Worm (Caenorhabditis elegans): ENCODE results near the gene sprr-2.

sprr-2 gene

DNA sequence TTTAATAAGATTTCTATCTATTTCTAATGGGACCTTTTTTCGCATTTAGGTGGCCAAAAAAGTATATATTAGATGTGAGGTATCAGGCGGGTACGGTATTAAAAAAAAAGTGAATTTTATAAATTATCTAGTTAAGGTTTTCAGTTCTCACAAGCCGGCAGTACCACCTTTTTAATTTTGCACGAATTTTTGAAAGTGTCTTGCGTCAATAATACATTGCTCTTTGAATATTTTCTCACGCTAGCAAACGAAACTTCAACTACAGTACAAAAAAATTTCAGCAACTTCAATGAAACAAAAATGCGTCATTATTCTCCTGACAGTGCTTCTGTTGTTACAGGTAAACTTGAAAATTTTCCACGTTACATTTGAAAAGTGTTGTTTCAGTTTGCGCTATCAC, 13.7 kb downstream of the sprr-2 start, which contains the start of gene F42D1.4:
F42D1.4 (plus strand) TSS at position 301 of the 400 bp plus-strand sequence.
- TF ChIP-seq unc-62 (GFP tag; optimal IDR thresholded peaks at IDR 0.05): no peak

ce11 chrX:14808796-14809195, 15.6 kb downstream of the sprr-2 start:
- TF ChIP-seq unc-62 (GFP tag; optimal IDR thresholded peaks at IDR 0.05): no peak

DNA sequence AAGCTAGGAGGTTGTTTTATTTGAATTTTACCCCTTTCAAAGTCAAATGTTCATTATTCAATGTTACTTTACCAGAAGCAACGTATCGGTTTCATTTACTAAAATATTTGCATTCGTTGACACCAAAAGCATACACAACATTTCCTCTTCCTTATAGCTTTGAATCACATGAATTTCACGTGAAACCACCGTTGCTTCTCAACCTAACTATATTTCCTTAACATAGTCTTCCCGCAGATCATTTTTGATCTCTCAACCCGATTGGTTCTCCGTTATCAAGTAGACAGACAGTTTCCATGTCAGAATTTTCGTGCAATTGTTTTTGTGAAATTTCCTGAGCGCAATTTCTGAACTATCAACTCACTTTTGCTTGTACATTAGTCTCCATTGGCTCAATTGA, 16.7 kb downstream of the sprr-2 start:
- no peak for TF ChIP-seq unc-62 (GFP tag; optimal IDR thresholded peaks at IDR 0.05)

ce11 chrX:14810718-14811117, 17.5 kb downstream of the sprr-2 start, which contains the start of gene atf-4:
Gene atf-4, minus strand, starts transcription at chrX:14810810.
- no peak for TF ChIP-seq unc-62 (GFP tag; optimal IDR thresholded peaks at IDR 0.05)

DNA sequence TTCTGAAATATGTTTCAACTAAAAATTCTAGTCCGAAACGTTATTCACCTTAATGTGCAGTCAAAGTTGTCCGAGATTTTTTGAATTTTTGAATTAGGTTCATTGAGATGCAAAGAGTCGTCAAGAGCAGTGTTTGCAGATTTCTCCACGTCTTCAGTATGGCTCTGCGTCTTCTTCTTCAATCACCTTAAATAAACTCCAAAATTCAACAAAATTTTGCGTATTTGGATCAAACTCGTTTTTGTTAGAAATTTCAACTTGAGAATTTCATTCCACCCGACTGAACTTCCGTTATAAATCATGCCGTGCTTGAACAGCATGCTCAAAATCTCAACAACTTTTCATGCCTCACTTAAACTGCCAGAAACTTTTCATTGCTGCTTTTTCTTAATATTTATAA, 18.8 kb downstream of the sprr-2 start, which contains the start of gene T04C10.3:
T04C10.3 (plus strand) TSS at position 301 of the 400 bp plus-strand sequence.
- TF ChIP-seq unc-62 (GFP tag; optimal IDR thresholded peaks at IDR 0.05): no peak

DNA sequence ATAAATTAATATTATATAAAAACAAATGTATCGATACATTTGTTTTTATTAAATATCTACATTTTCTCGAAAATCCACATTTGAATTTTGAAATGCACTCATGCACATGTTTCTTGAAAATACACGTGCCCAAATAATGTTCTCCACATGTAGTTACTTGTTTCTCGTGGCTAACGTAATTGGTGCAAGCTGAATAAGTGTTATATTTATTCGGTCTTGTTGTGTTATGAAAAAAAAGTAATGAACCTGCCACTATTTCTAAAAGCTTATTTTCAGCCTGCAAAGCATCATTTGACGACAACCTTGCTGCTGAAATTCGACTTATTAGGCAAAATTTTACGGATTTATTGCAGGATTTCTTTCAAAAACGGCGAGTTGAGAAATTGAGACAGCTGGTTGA, 20.2 kb downstream of the sprr-2 start:
- TF ChIP-seq unc-62 (GFP tag; optimal IDR thresholded peaks at IDR 0.05): no peak

DNA sequence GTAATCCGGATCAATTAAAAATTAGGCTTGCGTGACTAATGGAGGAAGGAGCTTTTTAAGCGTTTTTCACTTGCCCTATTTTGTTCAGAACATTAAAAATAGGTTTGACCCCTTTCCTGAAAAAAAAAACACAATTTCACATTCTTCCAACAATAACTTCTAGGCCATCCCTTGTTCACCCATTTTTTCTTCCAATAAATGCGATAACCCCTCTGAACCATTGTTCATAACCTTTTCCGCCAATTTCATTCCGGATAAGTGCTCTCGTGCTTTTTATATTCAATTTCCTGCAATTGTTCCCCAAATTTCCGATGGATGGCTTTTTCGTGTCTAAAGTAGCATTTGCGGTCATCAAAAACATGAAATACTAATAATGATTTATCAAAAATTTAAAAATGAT, 22.2 kb downstream of the sprr-2 start:
- TF ChIP-seq unc-62 (GFP tag; optimal IDR thresholded peaks at IDR 0.05): no peak

DNA sequence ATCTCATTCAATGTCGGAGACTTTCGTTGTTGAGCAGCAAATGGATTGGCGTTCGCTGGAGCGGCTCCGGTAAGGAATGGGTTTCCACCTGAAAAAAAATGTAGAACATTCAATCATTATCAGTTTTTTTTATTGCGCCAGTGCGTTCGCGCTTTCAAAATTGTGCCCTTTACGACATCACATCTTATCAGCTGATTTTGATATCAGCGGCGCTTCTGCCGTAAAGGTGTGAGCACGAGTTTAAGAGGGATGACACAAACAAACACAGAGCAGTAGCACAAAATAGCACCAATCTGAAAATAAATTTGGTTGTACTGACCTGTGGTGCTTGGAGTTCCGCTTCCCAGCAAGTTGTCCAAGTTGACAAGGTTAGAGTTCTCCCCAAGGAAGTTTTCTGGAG, 23.5 kb downstream of the sprr-2 start:
- no peak for TF ChIP-seq unc-62 (GFP tag; optimal IDR thresholded peaks at IDR 0.05)

- no peak for TF ChIP-seq unc-62 (GFP tag; optimal IDR thresholded peaks at IDR 0.05)
Observed at ce11 chrX:14818464-14819259, 25.4 kb downstream of the sprr-2 start, which contains the start of gene epn-1. Gene epn-1, minus strand, starts transcription at chrX:14818514.

ce11 chrX:14819495-14819894, 26.2 kb downstream of the sprr-2 start:
- no peak for TF ChIP-seq unc-62 (GFP tag; optimal IDR thresholded peaks at IDR 0.05)

- TF ChIP-seq unc-62 (GFP tag; optimal IDR thresholded peaks at IDR 0.05): no peak
Observed at ce11 chrX:14824490-14825050, 31.3 kb downstream of the sprr-2 start, which contains the start of gene mbk-1. Gene mbk-1, minus strand, starts transcription at chrX:14824540.

DNA sequence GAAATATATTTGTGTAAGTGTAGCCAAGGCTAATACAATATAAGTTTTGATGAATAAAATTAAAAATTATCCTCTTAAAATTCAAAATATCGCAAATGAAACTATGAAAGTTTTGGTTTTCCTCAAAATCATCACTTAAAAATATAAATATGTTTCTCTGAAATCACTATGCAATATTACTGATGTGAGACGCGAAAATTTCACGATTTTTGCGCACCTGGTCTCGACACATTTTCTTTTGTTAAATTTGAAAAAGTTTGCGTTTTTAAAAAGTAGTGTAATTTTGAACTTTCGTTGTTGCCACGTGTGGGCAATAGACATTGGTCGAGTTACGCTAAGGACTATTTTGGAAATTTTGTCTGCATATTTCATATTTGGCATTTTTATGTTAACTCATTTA, 35.5 kb downstream of the sprr-2 start:
- TF ChIP-seq unc-62 (GFP tag; optimal IDR thresholded peaks at IDR 0.05): no peak

DNA sequence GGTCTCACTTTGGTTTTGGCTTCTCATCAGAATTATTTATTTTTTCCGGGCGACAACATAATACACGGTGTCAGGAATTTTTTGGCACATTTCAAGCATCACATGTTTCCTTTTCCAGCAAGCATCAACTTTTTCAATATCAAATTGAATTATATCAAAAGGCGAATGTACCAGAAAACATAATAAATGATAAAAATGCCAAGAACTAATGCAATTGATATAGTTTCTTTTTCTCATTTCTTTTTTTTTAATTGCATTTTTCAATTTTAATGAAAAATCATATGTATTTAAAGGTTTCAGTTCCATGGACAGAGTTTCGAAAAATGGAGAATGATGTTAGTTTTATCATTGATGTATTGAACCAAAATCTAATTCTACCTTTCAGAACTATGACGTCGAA, 38.3 kb downstream of the sprr-2 start, which contains the start of gene dpf-2:
dpf-2 (plus strand) TSS at position 301 of the 400 bp plus-strand sequence.
- no peak for TF ChIP-seq unc-62 (GFP tag; optimal IDR thresholded peaks at IDR 0.05)

DNA sequence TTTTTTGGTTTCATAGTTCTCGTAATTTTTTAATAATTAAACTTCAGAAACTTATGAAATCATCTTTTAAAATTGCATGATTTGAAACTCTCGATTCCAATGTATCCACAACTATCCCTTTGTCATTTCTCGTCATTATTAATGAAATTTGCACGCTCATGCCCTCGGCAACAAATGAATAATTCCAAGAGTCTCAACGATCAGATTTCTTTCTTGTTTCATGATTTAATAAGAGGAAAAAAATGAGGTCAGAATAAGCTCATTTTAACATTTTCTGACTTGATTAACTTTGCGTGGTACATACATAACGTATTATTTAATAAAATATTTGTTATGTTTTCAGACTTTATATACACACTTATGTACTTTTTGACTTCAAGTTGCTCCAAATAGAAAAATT, 45.1 kb downstream of the sprr-2 start:
- no peak for TF ChIP-seq unc-62 (GFP tag; optimal IDR thresholded peaks at IDR 0.05)

DNA sequence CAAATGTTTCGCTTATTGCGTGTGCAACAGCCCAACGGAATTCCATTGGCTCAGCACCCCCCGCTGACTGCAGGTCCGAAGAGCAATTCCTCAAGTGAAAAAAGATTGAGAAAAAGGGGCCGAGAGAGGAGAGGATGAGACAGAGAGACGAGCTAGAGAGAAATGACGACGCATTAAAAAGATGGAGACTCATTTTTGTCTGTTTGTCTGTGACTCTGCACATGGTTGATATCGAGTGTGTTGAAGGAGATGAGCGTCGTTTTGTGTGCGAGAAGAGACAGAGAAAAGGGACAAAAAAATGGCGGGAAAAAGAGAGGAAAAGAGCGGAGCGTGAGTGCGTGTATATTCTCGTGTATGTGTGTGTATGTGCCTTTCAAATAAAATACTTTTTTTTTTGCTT, 47.8 kb downstream of the sprr-2 start:
- no peak for TF ChIP-seq unc-62 (GFP tag; optimal IDR thresholded peaks at IDR 0.05)

DNA sequence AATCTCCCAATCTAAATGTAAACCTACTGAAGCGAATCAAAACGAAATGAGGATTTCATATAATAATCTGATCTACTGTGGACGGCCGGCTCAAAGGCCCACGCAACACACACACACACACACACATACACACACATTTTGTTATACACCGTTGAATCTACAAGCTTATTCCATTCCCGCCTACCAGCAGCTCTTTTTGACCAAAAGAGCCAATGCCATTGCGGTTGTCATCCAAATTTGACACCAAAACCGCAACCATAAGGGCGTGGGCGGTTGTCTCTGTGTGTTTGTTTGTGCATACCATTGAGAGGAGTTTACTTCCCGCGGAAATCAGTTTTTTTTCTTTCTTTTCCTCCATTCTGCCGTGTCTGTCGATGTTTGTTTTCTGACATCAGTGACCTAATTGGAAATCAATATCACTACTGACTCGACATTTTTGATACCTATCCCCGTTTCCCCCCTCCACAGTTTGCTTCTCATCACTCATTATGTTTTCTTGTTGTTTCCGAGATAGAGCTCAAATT, 49.7 kb downstream of the sprr-2 start:
- no peak for TF ChIP-seq unc-62 (GFP tag; optimal IDR thresholded peaks at IDR 0.05)

ce11 chrX:14844481-14844880, 51.2 kb downstream of the sprr-2 start:
- no peak for TF ChIP-seq unc-62 (GFP tag; optimal IDR thresholded peaks at IDR 0.05)
